Fruit fly (Drosophila melanogaster) whole organism, pupa: ENCODE measurements around the gene CG34284.

ENCODE experiments used
- CG10348 ChIP-seq: fragments of 200-800 bp; sonication (Bioruptor generic); IDR thresholded peaks from 2 replicates; pipeline ENCODE4 v1.3.6; 2022; ENCODE audit warnings: missing biosample characterization, missing genetic modification characterization
- CG12605 ChIP-seq: fragments of 200-800 bp; sonication (Bioruptor generic); IDR thresholded peaks from 2 replicates; pipeline ENCODE4 v1.3.6; 2022; ENCODE audit warnings: missing biosample characterization, missing genetic modification characterization
- CG13204 ChIP-seq: fragments of 200-800 bp; sonication (Bioruptor generic); optimal IDR thresholded peaks from 2 replicates; lab custom pipeline; 2018; ENCODE audit warnings: missing biosample characterization, mild to moderate bottlenecking, missing genetic modification characterization, moderate library complexity
- CG14655 ChIP-seq: fragments of 200-800 bp; sonication (Bioruptor generic); optimal IDR thresholded peaks from 3 replicates; lab custom pipeline; 2017; ENCODE audit warnings: mild to moderate bottlenecking, missing biosample characterization, missing genetic modification reagents, missing genetic modification characterization
- CG15710 ChIP-seq: fragments of 200-800 bp; sonication (Bioruptor generic); optimal IDR thresholded peaks from 2 replicates; lab custom pipeline; 2018; ENCODE audit warnings: missing biosample characterization, mild to moderate bottlenecking, missing genetic modification characterization, moderate library complexity
- CG17806 ChIP-seq: fragments of 200-800 bp; sonication (Bioruptor generic); optimal IDR thresholded peaks from 2 replicates; lab custom pipeline; 2018; ENCODE audit warnings: missing biosample characterization, mild to moderate bottlenecking, missing genetic modification characterization, moderate library complexity
- CG32121 ChIP-seq: fragments of 200-800 bp; sonication (Bioruptor generic); IDR thresholded peaks from 2 replicates; pipeline ENCODE4 v1.3.6; 2022; ENCODE audit warnings: missing biosample characterization, missing genetic modification characterization
- CG34367 ChIP-seq: fragments of 200-800 bp; sonication (Bioruptor generic); optimal IDR thresholded peaks from 2 replicates; lab custom pipeline; 2018; ENCODE audit warnings: missing biosample characterization, mild to moderate bottlenecking, missing genetic modification characterization
- CG4496 ChIP-seq: fragments of 200-800 bp; sonication (Bioruptor generic); IDR thresholded peaks from 3 replicates; pipeline ENCODE4 v1.3.6; 2022; ENCODE audit warnings: missing biosample characterization, missing genetic modification characterization
- CG8159 ChIP-seq: fragments of 200-800 bp; sonication (Bioruptor generic); optimal IDR thresholded peaks from 3 replicates; lab custom pipeline; 2018; ENCODE audit warnings: missing biosample characterization, mild to moderate bottlenecking, missing genetic modification characterization, moderate library complexity
- CG8301 ChIP-seq: fragments of 200-800 bp; sonication (Bioruptor generic); optimal IDR thresholded peaks from 2 replicates; lab custom pipeline; 2018; ENCODE audit warnings: missing biosample characterization, mild to moderate bottlenecking, missing genetic modification characterization
- CG9948 ChIP-seq: fragments of 200-800 bp; sonication (Bioruptor generic); optimal IDR thresholded peaks from 2 replicates; lab custom pipeline; 2018; ENCODE audit warnings: missing biosample characterization, mild to moderate bottlenecking, missing genetic modification characterization, moderate library complexity
- D1 ChIP-seq: fragments of 200-800 bp; sonication (Bioruptor generic); optimal IDR thresholded peaks from 2 replicates; lab custom pipeline; 2018; ENCODE audit warnings: missing biosample characterization, mild to moderate bottlenecking, missing genetic modification characterization, moderate library complexity
- EcR ChIP-seq: fragments of 200-800 bp; sonication (Bioruptor generic); optimal IDR thresholded peaks from 3 replicates; lab custom pipeline; 2019; ENCODE audit warnings: missing biosample characterization, missing genetic modification characterization, mild to moderate bottlenecking, moderate library complexity, missing genetic modification reagents
- Ets98B ChIP-seq: fragments of 200-800 bp; sonication (Bioruptor generic); IDR thresholded peaks from 2 replicates; pipeline ENCODE4 v1.3.6; 2022; ENCODE audit warnings: missing biosample characterization, missing genetic modification characterization
- Pif1A ChIP-seq: fragments of 200-800 bp; sonication (Bioruptor generic); optimal IDR thresholded peaks from 3 replicates; lab custom pipeline; 2016; ENCODE audit warnings: missing biosample characterization, missing genetic modification characterization
- Pif1B ChIP-seq: fragments of 200-800 bp; sonication (Bioruptor generic); optimal IDR thresholded peaks from 3 replicates; lab custom pipeline; 2016; ENCODE audit warnings: missing biosample characterization, missing genetic modification characterization
- Snoo ChIP-seq: fragments of 200-800 bp; sonication (Bioruptor generic); optimal IDR thresholded peaks from 3 replicates; lab custom pipeline; 2017; ENCODE audit warnings: missing biosample characterization, mild to moderate bottlenecking, missing genetic modification characterization, inconsistent platforms
- fd96Ca ChIP-seq: fragments of 200-800 bp; sonication (Bioruptor generic); IDR thresholded peaks from 3 replicates; pipeline ENCODE4 v1.3.6; 2022; ENCODE audit warnings: missing biosample characterization, missing genetic modification characterization
- gl ChIP-seq: fragments of 200-800 bp; sonication (Bioruptor generic); optimal IDR thresholded peaks from 2 replicates; lab custom pipeline; 2018; ENCODE audit warnings: missing biosample characterization, mild to moderate bottlenecking, missing genetic modification characterization
- rn ChIP-seq: fragments of 200-800 bp; sonication (Bioruptor generic); IDR thresholded peaks from 2 replicates; pipeline ENCODE4 v1.3.6; 2022; ENCODE audit warnings: missing biosample characterization, missing genetic modification characterization

The CG34284 gene

DNA sequence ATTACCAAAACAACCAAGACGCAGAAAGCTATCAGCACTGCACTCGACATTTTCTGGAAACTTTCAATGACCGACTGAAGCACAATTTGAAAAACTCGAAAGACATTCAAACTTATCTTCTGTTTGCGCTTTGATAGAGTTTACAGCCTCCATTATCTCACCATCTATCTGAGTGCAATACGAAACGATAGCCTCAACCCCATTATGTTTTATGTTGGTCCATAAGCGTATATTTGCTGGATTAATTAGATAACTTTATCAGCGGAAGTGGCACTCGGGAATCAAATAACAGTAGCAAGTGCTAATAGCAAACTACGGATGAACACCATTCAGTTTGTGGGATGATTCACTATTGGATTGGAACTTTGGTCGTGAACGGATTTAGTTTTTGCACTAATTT is at the start of gene CG34284:
Gene CG34284 (minus strand): TSS at position 76 of the 400 bp plus-strand sequence.
- no peak for TF ChIP-seq CG10348 (GFP tag; lab: Robert Waterston, UW)
- no peak for TF ChIP-seq Pif1A (GFP tag; lab: Kevin White, UChicago)
- no peak for TF ChIP-seq rn (GFP tag; lab: Robert Waterston, UW)
- TF ChIP-seq EcR (GFP tag; lab: Kevin White, UChicago): no peak
- TF ChIP-seq Snoo: no peak
- TF ChIP-seq Pif1B (GFP tag; lab: Kevin White, UChicago): no peak
- no peak for TF ChIP-seq fd96Ca (GFP tag; lab: Robert Waterston, UW)
- TF ChIP-seq CG8301 (tag; lab: Kevin White, UChicago): no peak
- no peak for TF ChIP-seq CG34367 (tag; lab: Kevin White, UChicago)
- no peak for TF ChIP-seq CG14655 (GFP tag; lab: Kevin White, UChicago)
- no peak for TF ChIP-seq Ets98B (GFP tag; lab: Robert Waterston, UW)
- no peak for TF ChIP-seq CG8159
- no peak for TF ChIP-seq D1 (tag; lab: Kevin White, UChicago)
- TF ChIP-seq CG4496: no peak
- TF ChIP-seq CG9948: no peak
- TF ChIP-seq CG32121 (GFP tag; lab: Robert Waterston, UW): no peak
- no peak for TF ChIP-seq CG12605

DNA sequence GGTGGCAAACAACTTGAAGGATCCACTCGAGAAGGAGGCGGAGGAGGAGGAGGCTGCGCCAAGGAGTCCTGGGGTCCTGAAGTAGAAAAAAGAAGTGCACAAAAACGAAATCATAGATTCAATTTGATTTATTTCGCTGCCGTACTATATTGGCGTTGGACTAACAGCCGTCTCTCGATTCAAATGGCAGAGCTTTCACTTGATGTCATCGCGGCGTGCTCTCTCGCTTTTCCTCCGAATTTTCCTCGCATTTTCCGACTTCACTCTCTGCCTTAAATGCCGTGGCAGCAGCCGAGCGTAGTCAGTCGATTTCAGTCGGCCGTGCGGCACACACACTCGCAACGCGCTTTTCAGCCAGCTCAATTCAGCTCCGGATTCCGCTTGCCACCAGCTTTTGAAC is 47.2 kb upstream of the CG34284 start, which contains the start of gene CG43732:
Gene CG43732 (plus strand): TSS at position 301 of the 400 bp plus-strand sequence.
- TF ChIP-seq CG9948: no peak
- TF ChIP-seq CG8301 (tag; lab: Kevin White, UChicago): no peak
- TF ChIP-seq CG12605: no peak
- TF ChIP-seq gl (tag; lab: Kevin White, UChicago): no peak
- no peak for TF ChIP-seq CG10348 (GFP tag; lab: Robert Waterston, UW)
- no peak for TF ChIP-seq EcR (GFP tag; lab: Kevin White, UChicago)

DNA sequence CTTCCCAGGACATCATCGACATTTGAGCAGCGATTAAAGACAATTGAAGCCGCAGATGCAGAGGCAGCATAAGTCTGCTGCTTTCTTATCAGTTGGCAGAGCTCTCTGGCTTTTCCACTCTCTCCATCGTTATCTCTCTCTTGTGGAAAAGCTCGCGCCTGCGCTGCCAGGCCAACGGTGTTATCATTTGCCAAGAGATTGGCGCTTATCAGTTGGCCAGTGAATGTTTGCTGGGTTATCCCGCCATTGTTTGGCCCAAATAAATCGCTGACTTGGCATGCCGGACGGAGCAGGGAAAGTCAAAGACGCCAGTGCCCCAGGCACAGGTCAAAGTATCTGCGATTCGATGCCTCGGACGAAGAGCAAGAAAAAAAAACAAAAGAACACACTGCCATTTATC is 46.4 kb upstream of the CG34284 start:
- TF ChIP-seq Pif1B (GFP tag; lab: Kevin White, UChicago): no peak
- TF ChIP-seq CG10348 (GFP tag; lab: Robert Waterston, UW): no peak
- TF ChIP-seq Pif1A (GFP tag; lab: Kevin White, UChicago): no peak
- TF ChIP-seq CG13204 (GFP tag; lab: Kevin White, UChicago): no peak
- no peak for TF ChIP-seq CG17806 (tag; lab: Kevin White, UChicago)
- TF ChIP-seq CG34367 (tag; lab: Kevin White, UChicago): no peak
- no peak for TF ChIP-seq Snoo
- TF ChIP-seq CG14655 (GFP tag; lab: Kevin White, UChicago): no peak
- TF ChIP-seq Ets98B (GFP tag; lab: Robert Waterston, UW): no peak
- no peak for TF ChIP-seq CG9948
- no peak for TF ChIP-seq gl (tag; lab: Kevin White, UChicago)
- no peak for TF ChIP-seq CG8159
- TF ChIP-seq fd96Ca (GFP tag; lab: Robert Waterston, UW): no peak
- no peak for TF ChIP-seq CG12605
- no peak for TF ChIP-seq CG15710 (tag; lab: Kevin White, UChicago)

- TF ChIP-seq Ets98B (GFP tag; lab: Robert Waterston, UW): no peak
- TF ChIP-seq CG8159: no peak
- no peak for TF ChIP-seq CG10348 (GFP tag; lab: Robert Waterston, UW)
- TF ChIP-seq fd96Ca (GFP tag; lab: Robert Waterston, UW): no peak
- TF ChIP-seq CG9948: no peak
- no peak for TF ChIP-seq CG17806 (tag; lab: Kevin White, UChicago)
- TF ChIP-seq CG32121 (GFP tag; lab: Robert Waterston, UW): no peak
- no peak for TF ChIP-seq CG4496
- no peak for TF ChIP-seq CG14655 (GFP tag; lab: Kevin White, UChicago)
- TF ChIP-seq CG13204 (GFP tag; lab: Kevin White, UChicago): no peak
- no peak for TF ChIP-seq CG8301 (tag; lab: Kevin White, UChicago)
- no peak for TF ChIP-seq CG34367 (tag; lab: Kevin White, UChicago)
- no peak for TF ChIP-seq rn (GFP tag; lab: Robert Waterston, UW)
Observed at dm6 chr3R:18947307-18947706, 44.6 kb upstream of the CG34284 start.

- TF ChIP-seq D1 (tag; lab: Kevin White, UChicago) (no peak), CG4496 (no peak), gl (tag; lab: Kevin White, UChicago) (no peak), CG17806 (tag; lab: Kevin White, UChicago) (no peak), CG10348 (GFP tag; lab: Robert Waterston, UW) (no peak), EcR (GFP tag; lab: Kevin White, UChicago) (no peak), Pif1B (GFP tag; lab: Kevin White, UChicago) (no peak), CG14655 (GFP tag; lab: Kevin White, UChicago) (no peak), Ets98B (GFP tag; lab: Robert Waterston, UW) (no peak), CG8301 (tag; lab: Kevin White, UChicago) (no peak), CG34367 (tag; lab: Kevin White, UChicago) (no peak)
- TF ChIP-seq, all 21 proteins: peak for 0
Observed at dm6 chr3R:18931725-18932124, 29.0 kb upstream of the CG34284 start.

DNA sequence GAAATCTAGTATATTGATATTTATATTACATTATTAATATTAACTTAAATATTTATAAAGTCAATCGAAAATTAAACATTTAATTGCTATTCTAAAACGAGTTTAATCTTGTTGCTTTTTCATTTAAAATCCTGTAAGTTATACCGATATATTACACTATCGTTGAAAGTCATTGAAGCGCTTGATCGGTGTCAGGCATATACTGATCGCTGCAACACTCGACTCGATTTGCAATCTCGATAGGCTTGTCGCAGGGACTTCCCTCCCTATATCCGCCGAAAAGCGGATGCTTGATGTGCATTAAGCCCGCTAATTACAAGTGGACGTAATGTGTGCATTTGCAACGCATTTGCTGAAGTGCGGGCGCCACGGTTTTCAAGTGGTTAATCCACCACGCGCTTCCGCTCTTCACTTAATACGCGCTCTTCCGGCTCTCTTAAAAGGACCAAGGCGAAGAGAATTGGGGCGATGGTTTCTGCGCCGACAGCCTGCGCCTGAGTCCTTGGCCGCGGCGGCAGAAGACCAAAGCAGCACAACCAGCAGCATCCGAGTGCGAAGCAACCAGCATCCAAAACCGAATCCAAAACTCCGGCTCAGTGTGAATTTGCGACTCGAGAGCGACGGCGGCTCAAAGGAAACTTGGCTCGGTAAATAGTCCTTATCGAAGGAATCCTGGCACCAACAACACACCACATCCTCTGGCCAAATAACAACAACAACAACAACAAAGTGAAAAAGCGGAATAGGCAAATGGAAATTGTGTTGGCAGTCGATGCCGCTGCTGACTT is 26.4 kb upstream of the CG34284 start, which contains the start of gene CG42613:
Gene CG42613 (plus strand): TSS at position 279 of the 788 bp plus-strand sequence.
- TF ChIP-seq CG8301 (tag; lab: Kevin White, UChicago) (no peak), rn (GFP tag; lab: Robert Waterston, UW) (peak; percentile 28; the same call in 1 of the 2 replicates), D1 (tag; lab: Kevin White, UChicago) (no peak), gl (tag; lab: Kevin White, UChicago) (no peak), Pif1A (GFP tag; lab: Kevin White, UChicago) (peak; percentile 60), CG17806 (tag; lab: Kevin White, UChicago) (no peak), CG12605 (peak; percentile 16; the same call in 1 of the 2 replicates), Pif1B (GFP tag; lab: Kevin White, UChicago) (no peak), CG8159 (peak; percentile 2), CG15710 (tag; lab: Kevin White, UChicago) (no peak), EcR (GFP tag; lab: Kevin White, UChicago) (no peak), CG10348 (GFP tag; lab: Robert Waterston, UW) (no peak), CG13204 (GFP tag; lab: Kevin White, UChicago) (no peak), CG32121 (GFP tag; lab: Robert Waterston, UW) (no peak), fd96Ca (GFP tag; lab: Robert Waterston, UW) (no peak), CG14655 (GFP tag; lab: Kevin White, UChicago) (peak; percentile 33), Snoo (peak; percentile 46), CG34367 (tag; lab: Kevin White, UChicago) (peak; percentile 42), CG4496 (peak; percentile 82), Ets98B (GFP tag; lab: Robert Waterston, UW) (peak; percentile 44; the same call in 1 of the 2 replicates)
